Fruit fly (Drosophila melanogaster) whole organism, embryonic: Measurements from ENCODE around the gene Cpr64Ad.

ENCODE experiments used
- Aef1 ChIP-seq: fragments of 200-800 bp; sonication (Bioruptor generic); IDR thresholded peaks from 3 replicates; pipeline ENCODE4 v1.3.6; 2022; ENCODE audit warnings: missing biosample characterization, missing genetic modification characterization
- CG13624 ChIP-seq: fragments of 200-800 bp; sonication (Bioruptor generic); optimal IDR thresholded peaks from 2 replicates; lab custom pipeline; 2016; ENCODE audit warnings: missing biosample characterization, missing genetic modification characterization
- CG6175 ChIP-seq: fragments of 200-800 bp; sonication (Bioruptor generic); IDR thresholded peaks from 3 replicates; pipeline ENCODE4 v1.3.6; 2022; ENCODE audit warnings: missing biosample characterization, missing genetic modification characterization
- Dll ChIP-seq: fragments of 200-800 bp; sonication (Bioruptor generic); IDR thresholded peaks from 4 replicates; pipeline ENCODE4 v1.3.6; 2022; ENCODE audit warnings: missing biosample characterization, missing genetic modification characterization; ENCODE audit not compliant: partially characterized antibody
- ERR ChIP-seq: fragments of 200-800 bp; sonication (Bioruptor generic); optimal IDR thresholded peaks from 2 replicates; lab custom pipeline; 2016; ENCODE audit warnings: missing biosample characterization, missing genetic modification characterization
- GATAe ChIP-seq: fragments of 200-800 bp; sonication (Bioruptor generic); conservative IDR thresholded peaks from 2 replicates; pipeline ENCODE4 v1.3.6; 2022; ENCODE audit warnings: missing biosample characterization, missing genetic modification characterization
- MESR4 ChIP-seq: fragments of 200-800 bp; sonication (Bioruptor generic); optimal IDR thresholded peaks from 2 replicates; lab custom pipeline; 2018; ENCODE audit warnings: missing biosample characterization, mild to moderate bottlenecking, missing genetic modification characterization, moderate library complexity
- sens-2 ChIP-seq: fragments of 200-800 bp; sonication (Bioruptor generic); IDR thresholded peaks from 2 replicates; pipeline ENCODE4 v1.3.6; 2022; ENCODE audit warnings: missing biosample characterization, missing genetic modification characterization
- wor ChIP-seq: fragments of 200-800 bp; sonication (Bioruptor generic); IDR thresholded peaks from 2 replicates; pipeline ENCODE4 v1.3.6; 2022; ENCODE audit warnings: missing biosample characterization, missing genetic modification characterization

- TF ChIP-seq MESR4 (no peak), GATAe (no peak), Aef1 (no peak), sens-2 (GFP tag; lab: Robert Waterston, UW) (no peak), ERR (GFP tag; lab: Kevin White, UChicago) (no peak), wor (GFP tag; lab: Robert Waterston, UW) (no peak), Dll (no peak), CG13624 (GFP tag; lab: Kevin White, UChicago) (no peak), CG6175 (no peak)
Measured at dm6 chr3L:4263502-4263901, 48.3 kb downstream of the Cpr64Ad start, which contains the start of gene CG1273.
